Worm (Caenorhabditis elegans) whole organism, early embryonic: ENCODE data around the gene C43C3.4.

ENCODE experiments used
- B0310.2 ChIP-seq: sonication (generic microtip); optimal IDR thresholded peaks from 2 replicates; lab custom pipeline; 2016; ENCODE audit warnings: mild to moderate bottlenecking, missing genetic modification characterization, missing compliant biosample characterization
- F13C5.2 ChIP-seq: sonication (generic microtip); optimal IDR thresholded peaks from 2 replicates; lab custom pipeline; 2017; ENCODE audit warnings: mild to moderate bottlenecking, missing genetic modification characterization, inconsistent platforms, missing compliant biosample characterization
- ama-1 ChIP-seq: fragments of 150-350 bp; optimal IDR thresholded peaks from 2 replicates; lab custom pipeline; 2014
- ceh-13 ChIP-seq: fragments of 200-800 bp; sonication (Bioruptor generic); optimal IDR thresholded peaks from 2 replicates; lab custom pipeline; 2018; ENCODE audit warnings: mild to moderate bottlenecking, missing genetic modification characterization, missing compliant biosample characterization
- ceh-36 ChIP-seq: sonication (generic microtip); optimal IDR thresholded peaks from 2 replicates; lab custom pipeline; 2016; ENCODE audit warnings: missing genetic modification characterization, inconsistent platforms, missing compliant biosample characterization
- ets-7 ChIP-seq: sonication (generic microtip); optimal IDR thresholded peaks from 2 replicates; lab custom pipeline; 2016; ENCODE audit warnings: missing genotype, missing genetic modification characterization, missing compliant biosample characterization
- flt-1 ChIP-seq: fragments of 200-800 bp; sonication (Bioruptor generic); IDR thresholded peaks from 2 replicates; pipeline ENCODE4 v1.3.6; 2022; ENCODE audit warnings: missing genetic modification characterization, missing compliant biosample characterization
- hmg-4 ChIP-seq: fragments of 200-800 bp; sonication (Bioruptor generic); optimal IDR thresholded peaks from 2 replicates; lab custom pipeline; 2018; ENCODE audit warnings: mild to moderate bottlenecking, missing genetic modification characterization, missing compliant biosample characterization
- hnd-1 ChIP-seq: sonication (generic microtip); optimal IDR thresholded peaks from 2 replicates; lab custom pipeline; 2016; ENCODE audit warnings: missing genetic modification characterization, missing compliant biosample characterization
- pes-1 ChIP-seq: fragments of 200-800 bp; sonication (Bioruptor generic); IDR thresholded peaks from 2 replicates; pipeline ENCODE4 v1.3.6; 2022; ENCODE audit warnings: missing genetic modification reagents, missing genetic modification characterization, missing compliant biosample characterization
- sea-1 ChIP-seq: fragments of 200-800 bp; sonication (Bioruptor generic); conservative IDR thresholded peaks from 2 replicates; pipeline ENCODE4 v1.3.6; 2022; ENCODE audit warnings: missing genetic modification characterization, missing compliant biosample characterization
- tbx-11 ChIP-seq: fragments of 200-800 bp; sonication (Bioruptor generic); IDR thresholded peaks from 2 replicates; pipeline ENCODE4 v1.3.6; 2022; ENCODE audit warnings: missing genetic modification characterization, missing compliant biosample characterization
- tbx-37 ChIP-seq: fragments of 200-800 bp; sonication (Bioruptor generic); conservative IDR thresholded peaks from 2 replicates; pipeline ENCODE4 v1.3.6; 2022; ENCODE audit warnings: missing genetic modification reagents, missing genetic modification characterization, missing compliant biosample characterization
- tra-4 ChIP-seq: sonication (generic microtip); optimal IDR thresholded peaks from 2 replicates; lab custom pipeline; 2017; ENCODE audit warnings: missing genetic modification characterization, missing compliant biosample characterization

- TF ChIP-seq ama-1 (lab: Kevin White, UChicago) (no peak), ets-7 (tag; lab: Kevin White, UChicago) (no peak), ceh-36 (tag; lab: Kevin White, UChicago) (no peak), flt-1 (GFP tag; lab: Robert Waterston, UW) (no peak), hnd-1 (tag; lab: Kevin White, UChicago) (no peak), tbx-11 (GFP tag; lab: Robert Waterston, UW) (no peak), tra-4 (tag; lab: Kevin White, UChicago) (no peak), pes-1 (GFP tag; lab: Robert Waterston, UW) (no peak), F13C5.2 (no peak), ceh-13 (GFP tag; lab: Kevin White, UChicago) (no peak), sea-1 (GFP tag; lab: Robert Waterston, UW) (no peak), tbx-37 (no peak), hmg-4 (no peak), B0310.2 (no peak)
Measured at ce11 chrX:9706084-9706483, 31.4 kb upstream of the C43C3.4 start, which contains the start of gene F15G9.1.
